Fruit fly (Drosophila melanogaster): Measurements from ENCODE around the gene CG6951.

- no peak for TF ChIP-seq CG8478 (optimal IDR thresholded peaks at IDR 0.05)
- no peak for TF ChIP-seq CTCF (optimal IDR thresholded peaks at IDR 0.05)
These were observed 34.0 kb upstream of the CG6951 start, which contains the start of gene CG6996 for dm6 chr3L:20206950-20207584.

All from S2 (cell line).